Fruit fly (Drosophila melanogaster) whole organism, embryonic: ENCODE measurements around the gene Mct1.

Experiments used
- Abd-B ChIP-seq: fragments of 200-800 bp; sonication (Bioruptor generic); optimal IDR thresholded peaks from 2 replicates; lab custom pipeline; 2018; ENCODE audit warnings: missing biosample characterization, mild to moderate bottlenecking, missing genetic modification characterization, moderate library complexity
- Atf-2 ChIP-seq: fragments of 200-800 bp; sonication (Bioruptor generic); optimal IDR thresholded peaks from 2 replicates; lab custom pipeline; 2016; ENCODE audit warnings: missing biosample characterization, missing genetic modification characterization
- CG10274 ChIP-seq: fragments of 200-800 bp; sonication (Bioruptor generic); optimal IDR thresholded peaks from 3 replicates; lab custom pipeline; 2017; ENCODE audit warnings: missing biosample characterization, mild to moderate bottlenecking, missing genetic modification characterization
- CG11085 ChIP-seq: fragments of 200-800 bp; sonication (Bioruptor generic); IDR thresholded peaks from 2 replicates; pipeline ENCODE4 v1.3.6; 2022; ENCODE audit warnings: missing biosample characterization, missing genetic modification characterization
- CG11695 ChIP-seq: fragments of 200-800 bp; sonication (Bioruptor generic); IDR thresholded peaks from 3 replicates; pipeline ENCODE4 v1.3.6; 2022; ENCODE audit warnings: missing biosample characterization, missing genetic modification characterization
- CG12236 ChIP-seq: fragments of 200-800 bp; sonication (Bioruptor generic); optimal IDR thresholded peaks from 2 replicates; lab custom pipeline; 2016; ENCODE audit warnings: missing biosample characterization, missing genetic modification characterization
- CG1233 ChIP-seq: fragments of 200-800 bp; sonication (Bioruptor generic); optimal IDR thresholded peaks from 4 replicates; lab custom pipeline; 2018; ENCODE audit warnings: missing biosample characterization, mild to moderate bottlenecking, missing genetic modification characterization
- CG12769 ChIP-seq: fragments of 200-800 bp; sonication (Bioruptor generic); optimal IDR thresholded peaks from 2 replicates; lab custom pipeline; 2019; ENCODE audit warnings: missing biosample characterization, mild to moderate bottlenecking, missing genetic modification characterization, moderate library complexity
- CG14014 ChIP-seq: fragments of 200-800 bp; sonication (Bioruptor generic); IDR thresholded peaks from 2 replicates; pipeline ENCODE4 v1.3.6; 2022; ENCODE audit warnings: missing biosample characterization, missing genetic modification characterization
- CG14710 ChIP-seq: fragments of 200-800 bp; sonication (Bioruptor generic); optimal IDR thresholded peaks from 3 replicates; lab custom pipeline; 2019; ENCODE audit warnings: missing biosample characterization, mild to moderate bottlenecking, missing genetic modification characterization, moderate library complexity
- CG1603 ChIP-seq: fragments of 200-800 bp; sonication (Bioruptor generic); optimal IDR thresholded peaks from 2 replicates; lab custom pipeline; 2019; ENCODE audit warnings: missing biosample characterization, mild to moderate bottlenecking, missing genetic modification characterization, moderate library complexity
- CG16813 ChIP-seq: fragments of 200-800 bp; sonication (Bioruptor generic); IDR thresholded peaks from 3 replicates; pipeline ENCODE4 v1.3.6; 2022; ENCODE audit warnings: missing biosample characterization, missing genetic modification characterization; ENCODE audit not compliant: partially characterized antibody
- CG17186 ChIP-seq: fragments of 200-800 bp; sonication (Bioruptor generic); optimal IDR thresholded peaks from 3 replicates; lab custom pipeline; 2017; ENCODE audit warnings: missing biosample characterization, missing genetic modification reagents, missing genetic modification characterization
- CG17359 ChIP-seq: fragments of 200-800 bp; sonication (Bioruptor generic); optimal IDR thresholded peaks from 3 replicates; lab custom pipeline; 2018; ENCODE audit warnings: missing biosample characterization, mild to moderate bottlenecking, missing genetic modification characterization, moderate library complexity
- CG32767 ChIP-seq: fragments of 200-800 bp; sonication (Bioruptor generic); IDR thresholded peaks from 2 replicates; pipeline ENCODE4 v1.3.6; 2022; ENCODE audit warnings: missing biosample characterization, missing genetic modification characterization
- CG3838 ChIP-seq: fragments of 200-800 bp; sonication (Bioruptor generic); optimal IDR thresholded peaks from 3 replicates; lab custom pipeline; 2016; ENCODE audit warnings: missing biosample characterization, missing genetic modification characterization
- CG4424 ChIP-seq: fragments of 200-800 bp; sonication (Bioruptor generic); optimal IDR thresholded peaks from 3 replicates; lab custom pipeline; 2016; ENCODE audit warnings: missing biosample characterization, missing genetic modification characterization
- CG4707 ChIP-seq: fragments of 200-800 bp; sonication (Bioruptor generic); optimal IDR thresholded peaks from 2 replicates; lab custom pipeline; 2018; ENCODE audit warnings: missing biosample characterization, mild to moderate bottlenecking, missing genetic modification characterization, moderate library complexity
- CG4820 ChIP-seq: fragments of 200-800 bp; sonication (Bioruptor generic); optimal IDR thresholded peaks from 3 replicates; lab custom pipeline; 2016; ENCODE audit warnings: missing biosample characterization, missing genetic modification characterization
- CG6791 ChIP-seq: fragments of 200-800 bp; sonication (Bioruptor generic); IDR thresholded peaks from 3 replicates; pipeline ENCODE4 v1.3.6; 2022; ENCODE audit warnings: missing biosample characterization, missing genetic modification characterization; ENCODE audit not compliant: partially characterized antibody
- CG6854 ChIP-seq: fragments of 200-800 bp; sonication (Bioruptor generic); optimal IDR thresholded peaks from 3 replicates; lab custom pipeline; 2017; ENCODE audit warnings: missing biosample characterization, mild to moderate bottlenecking, missing genetic modification characterization
- CG8944 ChIP-seq: fragments of 200-800 bp; sonication (Bioruptor generic); optimal IDR thresholded peaks from 3 replicates; lab custom pipeline; 2016; ENCODE audit warnings: missing biosample characterization, missing genetic modification characterization
- CG9797 ChIP-seq: fragments of 200-800 bp; sonication (Bioruptor generic); optimal IDR thresholded peaks from 3 replicates; lab custom pipeline; 2018; ENCODE audit warnings: missing biosample characterization, mild to moderate bottlenecking, missing genetic modification characterization
- CG9932 ChIP-seq: fragments of 200-800 bp; sonication (Bioruptor generic); IDR thresholded peaks from 2 replicates; pipeline ENCODE4 v1.3.6; 2022; ENCODE audit warnings: missing biosample characterization, missing genetic modification characterization
- CrebB ChIP-seq: fragments of 200-800 bp; sonication (Bioruptor generic); optimal IDR thresholded peaks from 3 replicates; lab custom pipeline; 2018; ENCODE audit warnings: missing biosample characterization, mild to moderate bottlenecking, missing genetic modification characterization
- Doc3 ChIP-seq: fragments of 200-800 bp; sonication (Bioruptor generic); IDR thresholded peaks from 3 replicates; pipeline ENCODE4 v1.3.6; 2022; ENCODE audit warnings: missing biosample characterization, missing genetic modification characterization; ENCODE audit not compliant: partially characterized antibody
- Eip74EF ChIP-seq, 2 experiments: fragments of 200-800 bp in 1 of 2; fragments of >200 bp in 1 of 2; sonication (Bioruptor generic) in 1 of 2; optimal IDR thresholded peaks; 2 replicates each; lab custom pipeline; 2017 to 2019; ENCODE audit warnings: missing biosample characterization in 2 of 2, missing genetic modification characterization in 2 of 2, mild to moderate bottlenecking in 1 of 2, moderate library complexity in 1 of 2
- HLH3B ChIP-seq: fragments of 200-800 bp; sonication (Bioruptor generic); IDR thresholded peaks from 2 replicates; pipeline ENCODE4 v1.3.6; 2022; ENCODE audit warnings: missing biosample characterization, missing genetic modification characterization
- Hand ChIP-seq: fragments of 200-800 bp; sonication (Bioruptor generic); optimal IDR thresholded peaks from 2 replicates; lab custom pipeline; 2017; ENCODE audit warnings: mild to moderate bottlenecking, missing biosample characterization, missing genetic modification reagents, missing genetic modification characterization
- Hmx ChIP-seq: fragments of 200-800 bp; sonication (Bioruptor generic); optimal IDR thresholded peaks from 2 replicates; lab custom pipeline; 2016; ENCODE audit warnings: missing biosample characterization, missing genetic modification characterization
- Hr78 ChIP-seq, 2 experiments: fragments of 200-800 bp in 1 of 2; fragments of >200 bp in 1 of 2; sonication (Bioruptor generic) in 1 of 2; optimal IDR thresholded peaks; 2 replicates each; lab custom pipeline; 2017 to 2019; ENCODE audit warnings: missing biosample characterization in 2 of 2, missing genetic modification characterization in 2 of 2, mild to moderate bottlenecking in 1 of 2, moderate library complexity in 1 of 2
- Hsf ChIP-seq: fragments of 200-800 bp; sonication (Bioruptor generic); optimal IDR thresholded peaks from 3 replicates; lab custom pipeline; 2016; ENCODE audit warnings: missing biosample characterization, missing genetic modification characterization
- MBD-R2 ChIP-seq: fragments of 200-800 bp; sonication (Bioruptor generic); IDR thresholded peaks from 2 replicates; pipeline ENCODE4 v1.3.6; 2022; ENCODE audit warnings: missing biosample characterization, missing genetic modification characterization
- NK7.1 ChIP-seq: fragments of 200-800 bp; sonication (Bioruptor generic); optimal IDR thresholded peaks from 3 replicates; lab custom pipeline; 2016; ENCODE audit warnings: missing biosample characterization, missing genetic modification characterization
- NfI ChIP-seq: fragments of 200-800 bp; sonication (Bioruptor generic); optimal IDR thresholded peaks from 3 replicates; lab custom pipeline; 2018; ENCODE audit warnings: missing biosample characterization, mild to moderate bottlenecking, missing genetic modification characterization, moderate library complexity
- Rfx ChIP-seq: fragments of 200-800 bp; sonication (Bioruptor generic); IDR thresholded peaks from 2 replicates; pipeline ENCODE4 v1.3.6; 2022; ENCODE audit warnings: missing biosample characterization, missing genetic modification characterization
- Ssrp ChIP-seq: fragments of 200-800 bp; sonication (Bioruptor generic); optimal IDR thresholded peaks from 2 replicates; lab custom pipeline; 2018; ENCODE audit warnings: missing biosample characterization, mild to moderate bottlenecking, missing genetic modification characterization, moderate library complexity
- bcd ChIP-seq: fragments of 200-800 bp; sonication (Bioruptor generic); optimal IDR thresholded peaks from 2 replicates; lab custom pipeline; 2017; ENCODE audit warnings: missing biosample characterization, mild to moderate bottlenecking, missing genetic modification characterization
- bsh ChIP-seq, 2 experiments: fragments of 200-800 bp; sonication (Bioruptor generic); optimal IDR thresholded peaks; 2 replicates each; lab custom pipeline; 2017 to 2018; ENCODE audit warnings: mild to moderate bottlenecking in 2 of 2, missing biosample characterization in 2 of 2, missing genetic modification characterization in 2 of 2, moderate library complexity in 1 of 2
- btn ChIP-seq: fragments of 200-800 bp; sonication (Bioruptor generic); optimal IDR thresholded peaks from 2 replicates; lab custom pipeline; 2016; ENCODE audit warnings: missing biosample characterization, missing genetic modification characterization
- disco-r ChIP-seq: fragments of 200-800 bp; sonication (Bioruptor generic); optimal IDR thresholded peaks from 2 replicates; lab custom pipeline; 2016; ENCODE audit warnings: missing biosample characterization, missing genetic modification characterization
- ems ChIP-seq: fragments of 200-800 bp; sonication (Bioruptor generic); optimal IDR thresholded peaks from 3 replicates; lab custom pipeline; 2016; ENCODE audit warnings: missing biosample characterization, missing genetic modification characterization
- grau ChIP-seq: fragments of 200-800 bp; optimal IDR thresholded peaks from 3 replicates; lab custom pipeline; 2019; ENCODE audit warnings: missing biosample characterization, mild to moderate bottlenecking, missing genetic modification characterization, moderate library complexity
- gsb ChIP-seq: fragments of 200-800 bp; sonication (Bioruptor generic); IDR thresholded peaks from 2 replicates; pipeline ENCODE4 v1.3.6; 2022; ENCODE audit warnings: missing biosample characterization, missing genetic modification characterization
- ind ChIP-seq: fragments of 200-800 bp; sonication (Bioruptor generic); optimal IDR thresholded peaks from 3 replicates; lab custom pipeline; 2016; ENCODE audit warnings: missing biosample characterization, missing genetic modification characterization
- nerfin-2 ChIP-seq: fragments of 200-800 bp; sonication (Bioruptor generic); IDR thresholded peaks from 2 replicates; pipeline ENCODE4 v1.3.6; 2022; ENCODE audit warnings: missing biosample characterization, missing genetic modification characterization; ENCODE audit not compliant: partially characterized antibody
- pho ChIP-seq: fragments of 200-800 bp; sonication (Bioruptor generic); optimal IDR thresholded peaks from 2 replicates; lab custom pipeline; 2016; ENCODE audit warnings: missing biosample characterization, missing genetic modification characterization
- sens ChIP-seq: fragments of 200-800 bp; sonication (Bioruptor generic); peaks from one replicate; lab custom pipeline; 2016; ENCODE audit warnings: missing biosample characterization, missing genetic modification characterization
- slou ChIP-seq: fragments of 200-800 bp; sonication (Bioruptor generic); optimal IDR thresholded peaks from 3 replicates; lab custom pipeline; 2016; ENCODE audit warnings: missing biosample characterization, missing genetic modification characterization
- tgo ChIP-seq: fragments of 200-800 bp; sonication (Bioruptor generic); IDR thresholded peaks from 3 replicates; pipeline ENCODE4 v1.3.6; 2022; ENCODE audit warnings: missing biosample characterization, missing genetic modification characterization
- wek ChIP-seq: fragments of 200-800 bp; sonication (Bioruptor generic); optimal IDR thresholded peaks from 3 replicates; lab custom pipeline; 2018; ENCODE audit warnings: missing biosample characterization, mild to moderate bottlenecking, missing genetic modification characterization, moderate library complexity

The Mct1 gene

DNA sequence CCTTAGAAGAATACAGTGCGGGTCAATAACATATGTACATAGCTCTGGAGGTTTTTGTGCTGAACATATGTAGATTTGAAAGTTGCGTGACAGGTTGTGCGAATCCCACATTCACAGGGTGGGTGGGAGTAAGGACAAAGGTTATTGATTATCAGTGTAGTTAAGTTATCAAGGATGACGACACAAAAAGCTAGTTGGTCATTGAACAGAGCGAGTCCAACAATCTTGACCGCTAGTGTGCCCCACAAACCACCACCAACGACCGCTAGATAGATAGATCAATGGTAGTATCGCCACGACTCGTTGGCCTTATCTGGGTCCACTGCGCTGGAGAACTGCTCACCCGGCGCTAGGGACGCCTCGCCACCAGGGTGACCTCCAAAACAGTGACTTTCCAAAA lies 42.4 kb upstream of the Mct1 start (continued):
- no peak for TF ChIP-seq CG16813 (GFP tag; lab: Robert Waterston, UW)
- TF ChIP-seq NK7.1 (GFP tag; lab: Kevin White, UChicago): no peak
- no peak for TF ChIP-seq CG17359
- TF ChIP-seq CrebB (tag; lab: Kevin White, UChicago): no peak
- no peak for TF ChIP-seq CG9797 (GFP tag; lab: Kevin White, UChicago)
- no peak for TF ChIP-seq ems (GFP tag; lab: Kevin White, UChicago)
- TF ChIP-seq nerfin-2 (GFP tag; lab: Robert Waterston, UW): no peak
- TF ChIP-seq CG12769 (tag; lab: Kevin White, UChicago): peak; percentile 5
- no peak for TF ChIP-seq CG9932
- TF ChIP-seq pho (GFP tag; lab: Kevin White, UChicago): no peak
- TF ChIP-seq CG3838 (GFP tag; lab: Kevin White, UChicago): no peak
- TF ChIP-seq tgo: no peak
- no peak for TF ChIP-seq Hand (GFP tag; lab: Kevin White, UChicago)
- no peak for TF ChIP-seq CG10274 (GFP tag; lab: Kevin White, UChicago)
- TF ChIP-seq CG4820: no peak
- no peak for TF ChIP-seq MBD-R2 (GFP tag; lab: Robert Waterston, UW)
- TF ChIP-seq Hr78 (GFP tag; optimal IDR thresholded peaks at IDR 0.05; lab: Kevin White, UChicago): no peak
- no peak for TF ChIP-seq gsb (GFP tag; lab: Robert Waterston, UW)
- no peak for TF ChIP-seq Abd-B (GFP tag; lab: Kevin White, UChicago)
- no peak for TF ChIP-seq Hsf (GFP tag; lab: Kevin White, UChicago)
- TF ChIP-seq Ssrp: no peak
- no peak for TF ChIP-seq CG4707 (GFP tag; lab: Kevin White, UChicago)
- no peak for TF ChIP-seq HLH3B (GFP tag; lab: Robert Waterston, UW)
- no peak for TF ChIP-seq CG32767 (GFP tag; lab: Robert Waterston, UW)
- TF ChIP-seq slou (GFP tag; lab: Kevin White, UChicago): no peak
- TF ChIP-seq CG12236: no peak
- no peak for TF ChIP-seq Eip74EF (GFP tag; optimal IDR thresholded peaks at IDR 0.05; lab: Kevin White, UChicago)
- TF ChIP-seq NfI (GFP tag; lab: Kevin White, UChicago): no peak
- 0 out of 3 replicates have a peak, but pooled peaks have one; percentile 24 for TF ChIP-seq CG11695 (GFP tag; lab: Robert Waterston, UW)
- TF ChIP-seq CG1603 (tag; lab: Kevin White, UChicago): peak; percentile 45
- no peak for TF ChIP-seq CG4424 (GFP tag; lab: Kevin White, UChicago)
- no peak for TF ChIP-seq grau (tag; lab: Kevin White, UChicago)
- no peak for TF ChIP-seq CG14710 (tag; lab: Kevin White, UChicago)
- TF ChIP-seq CG17186 (GFP tag; lab: Kevin White, UChicago): no peak
- TF ChIP-seq bsh (GFP tag; optimal IDR thresholded peaks at IDR 0.05; lab: Kevin White, UChicago): peak in 1 of 2 experiments; percentile 26
- TF ChIP-seq Atf-2 (GFP tag; lab: Kevin White, UChicago): no peak
- TF ChIP-seq CG11085 (GFP tag; lab: Robert Waterston, UW): no peak
- TF ChIP-seq CG8944 (GFP tag; lab: Kevin White, UChicago): no peak
- no peak for TF ChIP-seq bcd (GFP tag; lab: Kevin White, UChicago)
- no peak for TF ChIP-seq Rfx
- TF ChIP-seq sens (GFP tag; lab: Kevin White, UChicago): peak; percentile 39
- TF ChIP-seq ind (GFP tag; lab: Kevin White, UChicago): no peak
- TF ChIP-seq wek: no peak
- no peak for TF ChIP-seq CG6791 (GFP tag; lab: Robert Waterston, UW)
- no peak for TF ChIP-seq btn (GFP tag; lab: Kevin White, UChicago)
- no peak for TF ChIP-seq Doc3
- 0 out of 2 replicates have a peak, but pooled peaks have one; percentile 7 for TF ChIP-seq CG14014 (GFP tag; lab: Robert Waterston, UW)
- TF ChIP-seq CG1233 (GFP tag; lab: Kevin White, UChicago): no peak
- no peak for TF ChIP-seq disco-r (GFP tag; lab: Kevin White, UChicago)
- TF ChIP-seq Hmx (GFP tag; lab: Kevin White, UChicago): no peak
- TF ChIP-seq CG6854 (GFP tag; lab: Kevin White, UChicago): no peak
